Worm (Caenorhabditis elegans) whole organism, young adult: ENCODE results near the gene F28H7.3.

Experiments used
- attf-3 ChIP-seq: fragments of 200-800 bp; sonication (Bioruptor generic); conservative IDR thresholded peaks from 2 replicates; pipeline ENCODE4 v1.3.6; 2022; ENCODE audit warnings: missing genetic modification reagents, missing genetic modification characterization, missing compliant biosample characterization
- ceh-27 ChIP-seq: fragments of 200-800 bp; sonication (Bioruptor generic); optimal IDR thresholded peaks from 2 replicates; lab custom pipeline; 2018; ENCODE audit warnings: mild to moderate bottlenecking, missing genetic modification characterization, moderate library complexity, missing compliant biosample characterization
- ceh-91 ChIP-seq: fragments of 200-800 bp; sonication (Bioruptor generic); IDR thresholded peaks from 2 replicates; pipeline ENCODE4 v1.3.6; 2022; ENCODE audit warnings: missing genetic modification reagents, missing genetic modification characterization, missing compliant biosample characterization
- dpl-1 ChIP-seq: fragments of 150-350 bp; optimal IDR thresholded peaks from 2 replicates; lab custom pipeline; 2014; ENCODE audit warnings: missing biosample characterization, missing genetic modification reagents, missing genetic modification characterization
- mel-28 ChIP-seq: sonication (generic microtip); optimal IDR thresholded peaks from 2 replicates; lab custom pipeline; 2016; ENCODE audit warnings: borderline replicate concordance, mild to moderate bottlenecking, missing genetic modification characterization, missing compliant biosample characterization
- pbrm-1 ChIP-seq: fragments of 200-800 bp; sonication (Bioruptor generic); IDR thresholded peaks from 2 replicates; pipeline ENCODE4 v1.3.6; 2022; ENCODE audit warnings: missing genetic modification reagents, missing genetic modification characterization, missing compliant biosample characterization
- tlf-1 ChIP-seq: fragments of 200-800 bp; sonication (Bioruptor generic); optimal IDR thresholded peaks from 2 replicates; lab custom pipeline; 2018; ENCODE audit warnings: mild to moderate bottlenecking, missing genetic modification characterization, missing compliant biosample characterization
- unc-62 ChIP-seq: fragments of 150-350 bp; optimal IDR thresholded peaks from 2 replicates; lab custom pipeline; 2014; ENCODE audit warnings: missing biosample characterization, missing genetic modification reagents, missing genetic modification characterization

- no peak for TF ChIP-seq ceh-91 (GFP tag; lab: Robert Waterston, UW)
- no peak for TF ChIP-seq mel-28 (tag; lab: Kevin White, UChicago)
- no peak for TF ChIP-seq pbrm-1 (GFP tag; lab: Robert Waterston, UW)
- TF ChIP-seq tlf-1 (GFP tag; lab: Kevin White, UChicago): no peak
- TF ChIP-seq ceh-27: no peak
- TF ChIP-seq attf-3 (GFP tag; lab: Robert Waterston, UW): no peak
- TF ChIP-seq unc-62 (GFP tag; lab: Kevin White, UChicago): no peak
- no peak for TF ChIP-seq dpl-1 (GFP tag; lab: Kevin White, UChicago)
Observed at ce11 chrV:10790921-10791320, 40.3 kb upstream of the F28H7.3 start, which contains the start of gene D1054.9.
